Worm (Caenorhabditis elegans): ENCODE data around the gene fbxa-72.

DNA sequence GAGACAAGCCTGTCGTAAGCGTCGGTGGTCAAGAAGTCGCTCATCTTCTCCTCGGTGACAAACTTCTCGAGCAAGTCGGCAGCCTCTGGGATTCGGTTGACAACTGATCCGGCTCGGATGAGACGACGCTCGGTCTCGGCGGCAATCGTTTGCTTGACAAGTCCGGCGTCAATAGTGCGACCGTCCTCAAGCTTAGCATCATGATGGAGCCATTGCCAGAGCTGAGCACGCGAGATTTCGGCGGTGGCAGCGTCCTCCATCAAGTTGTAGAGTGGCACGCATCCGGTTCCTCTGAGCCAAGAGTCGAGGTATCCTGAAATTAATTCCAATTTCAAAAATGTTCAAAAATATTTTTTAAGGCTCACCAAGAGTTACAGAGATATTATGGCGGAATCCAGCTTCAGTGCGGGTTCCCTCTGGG is 47.9 kb upstream of the fbxa-72 start:
- TF ChIP-seq nhr-19 (GFP tag; conservative IDR thresholded peaks at IDR 0.05): no peak
- no peak for TF ChIP-seq F16B12.6 (tag; optimal IDR thresholded peaks at IDR 0.05)
- TF ChIP-seq lin-35 (GFP tag; optimal IDR thresholded peaks at IDR 0.05): no peak
- no peak for TF ChIP-seq ztf-11 (tag; optimal IDR thresholded peaks at IDR 0.05)
- no peak for TF ChIP-seq zag-1 (tag; optimal IDR thresholded peaks at IDR 0.05)
- TF ChIP-seq aly-2 (tag; optimal IDR thresholded peaks at IDR 0.05): peak; percentile 97

Measured in whole organism, L1 larva.